Fruit fly (Drosophila melanogaster) whole organism, wandering third instar larva: ENCODE measurements around the gene Cyp28d1.
A peak's percentile ranks its signal among the peaks of the same experiment; 100 is the strongest.

Experiments used
- Abd-B ChIP-seq: fragments of >200 bp; optimal IDR thresholded peaks from 2 replicates; lab custom pipeline; 2017; ENCODE audit warnings: missing biosample characterization, missing genetic modification characterization
- CG32264 ChIP-seq: fragments of 200-800 bp; sonication (Bioruptor generic); optimal IDR thresholded peaks from 2 replicates; lab custom pipeline; 2016; ENCODE audit warnings: missing biosample characterization, missing genetic modification characterization
- CG9705 ChIP-seq: fragments of 200-800 bp; sonication (Bioruptor generic); optimal IDR thresholded peaks from 2 replicates; lab custom pipeline; 2018; ENCODE audit warnings: missing biosample characterization, mild to moderate bottlenecking, missing genetic modification characterization
- CrebA ChIP-seq: fragments of 200-800 bp; sonication (Bioruptor generic); optimal IDR thresholded peaks from 2 replicates; lab custom pipeline; 2016; ENCODE audit warnings: missing biosample characterization, mild to moderate bottlenecking, missing genetic modification characterization, borderline replicate concordance
- Dfd ChIP-seq: fragments of >200 bp; optimal IDR thresholded peaks from 2 replicates; lab custom pipeline; 2017; ENCODE audit warnings: missing biosample characterization, missing genetic modification characterization
- Dif ChIP-seq: fragments of 200-275, 200-300 bp; sonication (Bioruptor generic); optimal IDR thresholded peaks from 2 replicates; lab custom pipeline; 2018; ENCODE audit warnings: missing biosample characterization, missing genetic modification characterization; ENCODE audit not compliant: partially characterized antibody
- GATAd ChIP-seq: sonication (Bioruptor generic); optimal IDR thresholded peaks from 2 replicates; lab custom pipeline; 2016; ENCODE audit warnings: missing biosample characterization, missing genetic modification characterization
- HLH106 ChIP-seq: fragments of 200-800 bp; optimal IDR thresholded peaks from 3 replicates; lab custom pipeline; 2019; ENCODE audit warnings: missing biosample characterization, mild to moderate bottlenecking, missing genetic modification characterization, moderate library complexity
- Hnf4 ChIP-seq: fragments of 200-800 bp; sonication (Bioruptor generic); optimal IDR thresholded peaks from 2 replicates; lab custom pipeline; 2016; ENCODE audit warnings: missing biosample characterization, mild to moderate bottlenecking, missing genetic modification characterization
- Hr78 ChIP-seq: fragments of >200 bp; optimal IDR thresholded peaks from 2 replicates; lab custom pipeline; 2017; ENCODE audit warnings: missing biosample characterization, missing genetic modification characterization
- Hr83 ChIP-seq: fragments of 200-300 bp; sonication (Bioruptor generic); optimal IDR thresholded peaks from 2 replicates; lab custom pipeline; 2016; ENCODE audit warnings: missing biosample characterization, mild to moderate bottlenecking, missing genetic modification characterization, moderate library complexity; ENCODE audit not compliant: poor library complexity, severe bottlenecking
- Jra ChIP-seq: sonication (Bioruptor generic); optimal IDR thresholded peaks from 2 replicates; lab custom pipeline; 2016; ENCODE audit warnings: missing biosample characterization, missing genetic modification characterization
- Mio ChIP-seq: sonication (Bioruptor generic); optimal IDR thresholded peaks from 2 replicates; lab custom pipeline; 2016; ENCODE audit warnings: missing biosample characterization, missing genetic modification characterization
- Myc ChIP-seq: fragments of >200 bp; optimal IDR thresholded peaks from 2 replicates; lab custom pipeline; 2017
- N ChIP-seq: fragments of >200 bp; optimal IDR thresholded peaks from 2 replicates; lab custom pipeline; 2018; ENCODE audit warnings: missing biosample characterization, missing external identifiers, missing genetic modification characterization
- OdsH ChIP-seq: fragments of 200-800 bp; sonication (Bioruptor generic); optimal IDR thresholded peaks from 2 replicates; lab custom pipeline; 2016; ENCODE audit warnings: missing biosample characterization, mild to moderate bottlenecking, missing genetic modification characterization
- Rel ChIP-seq, 2 experiments: fragments of 200-800 bp; sonication (Bioruptor generic) in 1 of 2; optimal IDR thresholded peaks; 2 replicates in 1 of 2; 3 replicates in 1 of 2; lab custom pipeline; 2016 to 2019; ENCODE audit warnings: mild to moderate bottlenecking in 2 of 2, missing biosample characterization in 2 of 2, missing genetic modification characterization in 2 of 2, moderate library complexity in 1 of 2
- Sp1 ChIP-seq: fragments of 200-800 bp; sonication (Bioruptor generic); optimal IDR thresholded peaks from 3 replicates; lab custom pipeline; 2019; ENCODE audit warnings: missing biosample characterization, mild to moderate bottlenecking, missing genetic modification characterization, moderate library complexity
- Vsx2 ChIP-seq: fragments of 200-300, 225-300 bp; sonication (Bioruptor generic); optimal IDR thresholded peaks from 2 replicates; lab custom pipeline; 2018; ENCODE audit warnings: missing biosample characterization, missing genetic modification characterization; ENCODE audit not compliant: partially characterized antibody
- br ChIP-seq: fragments of 200-800 bp; sonication (Bioruptor generic); optimal IDR thresholded peaks from 2 replicates; lab custom pipeline; 2016; ENCODE audit warnings: missing biosample characterization, missing genetic modification characterization
- brk ChIP-seq: fragments of 200-800 bp; sonication (Bioruptor generic); optimal IDR thresholded peaks from 2 replicates; lab custom pipeline; 2016; ENCODE audit warnings: missing biosample characterization, mild to moderate bottlenecking, missing genetic modification characterization
- dl ChIP-seq, 2 experiments: fragments of 175-275, 200-275 bp in 1 of 2; fragments of 200-275 bp in 1 of 2; sonication (Bioruptor generic); optimal IDR thresholded peaks; lab custom pipeline; 2018; ENCODE audit warnings: mild to moderate bottlenecking in 2 of 2, missing biosample characterization in 2 of 2, missing genetic modification characterization in 2 of 2, moderate library complexity in 2 of 2; ENCODE audit not compliant: partially characterized antibody in 2 of 2, insufficient read depth in 1 of 2
- dmrt93B ChIP-seq: fragments of 200-800 bp; sonication (Bioruptor generic); optimal IDR thresholded peaks from 2 replicates; lab custom pipeline; 2018; ENCODE audit warnings: missing biosample characterization, mild to moderate bottlenecking, missing genetic modification characterization
- dsf ChIP-seq: sonication (Bioruptor generic); optimal IDR thresholded peaks from 2 replicates; lab custom pipeline; 2016; ENCODE audit warnings: missing biosample characterization, missing genetic modification characterization, borderline replicate concordance
- ey ChIP-seq: fragments of 200-800 bp; sonication (Bioruptor generic); optimal IDR thresholded peaks from 2 replicates; lab custom pipeline; 2016; ENCODE audit warnings: missing biosample characterization, missing genetic modification characterization
- foxo ChIP-seq, 2 experiments: fragments of 200-800 bp; sonication (Bioruptor generic); optimal IDR thresholded peaks; 2 replicates in 1 of 2; 3 replicates in 1 of 2; lab custom pipeline; 2016 to 2017; ENCODE audit warnings: missing biosample characterization in 2 of 2, missing genetic modification characterization in 2 of 2
- fru ChIP-seq: fragments of 200-800 bp; sonication (Bioruptor generic); optimal IDR thresholded peaks from 3 replicates; lab custom pipeline; 2016; ENCODE audit warnings: missing biosample characterization, mild to moderate bottlenecking, missing genetic modification characterization
- h ChIP-seq: fragments of 200-800 bp; sonication (Bioruptor generic); optimal IDR thresholded peaks from 3 replicates; lab custom pipeline; 2016; ENCODE audit warnings: missing biosample characterization, mild to moderate bottlenecking, missing genetic modification characterization
- jim ChIP-seq: fragments of 175-275, 200-325 bp; sonication (Bioruptor generic); optimal IDR thresholded peaks from 2 replicates; lab custom pipeline; 2016; ENCODE audit warnings: missing biosample characterization, mild to moderate bottlenecking, missing genetic modification characterization
- lola ChIP-seq: fragments of >200 bp; optimal IDR thresholded peaks from 2 replicates; lab custom pipeline; 2017; ENCODE audit warnings: missing biosample characterization, missing genetic modification characterization
- pan ChIP-seq: fragments of >200 bp; optimal IDR thresholded peaks from 2 replicates; lab custom pipeline; 2017
- psq ChIP-seq: fragments of 200-800 bp; sonication (Bioruptor generic); optimal IDR thresholded peaks from 3 replicates; lab custom pipeline; 2017; ENCODE audit warnings: missing biosample characterization, mild to moderate bottlenecking, missing genetic modification characterization, moderate library complexity
- rgr ChIP-seq: fragments of 200-800 bp; sonication (Bioruptor generic); optimal IDR thresholded peaks from 3 replicates; lab custom pipeline; 2016; ENCODE audit warnings: missing biosample characterization, mild to moderate bottlenecking, missing genetic modification characterization
- sage ChIP-seq: fragments of 200-800 bp; sonication (Bioruptor generic); optimal IDR thresholded peaks from 2 replicates; lab custom pipeline; 2016; ENCODE audit warnings: missing biosample characterization, mild to moderate bottlenecking, missing genetic modification characterization
- sv ChIP-seq: fragments of 200-800 bp; sonication (Bioruptor generic); optimal IDR thresholded peaks from 3 replicates; lab custom pipeline; 2016; ENCODE audit warnings: missing biosample characterization, missing genetic modification characterization
- tai ChIP-seq: sonication (Bioruptor generic); optimal IDR thresholded peaks from 2 replicates; lab custom pipeline; 2016; ENCODE audit warnings: missing biosample characterization, missing genetic modification characterization
- usp ChIP-seq: fragments of >200 bp; optimal IDR thresholded peaks from 2 replicates; lab custom pipeline; 2017; ENCODE audit warnings: missing biosample characterization, missing genetic modification characterization
- woc ChIP-seq: sonication (Bioruptor generic); optimal IDR thresholded peaks from 2 replicates; lab custom pipeline; 2016; ENCODE audit warnings: missing biosample characterization, mild to moderate bottlenecking, missing genetic modification characterization

Cyp28d1 gene

dm6 chr2L:5249766-5250165, 39.5 kb downstream of the Cyp28d1 start (continued):
- TF ChIP-seq sv (no peak), lola (GFP tag; lab: Kevin White, UChicago) (no peak), ey (GFP tag; lab: Kevin White, UChicago) (peak; percentile 73), pan (lab: Kevin White, UChicago) (no peak), Dif (GFP tag; lab: Kevin White, UChicago) (no peak), sage (no peak), Vsx2 (GFP tag; lab: Kevin White, UChicago) (no peak), dsf (GFP tag; lab: Kevin White, UChicago) (no peak), HLH106 (tag; lab: Kevin White, UChicago) (peak; percentile 71), foxo (GFP tag; optimal IDR thresholded peaks at IDR 0.05; lab: Kevin White, UChicago) (peak in 1 of 2 experiments; percentile 80), usp (GFP tag; lab: Kevin White, UChicago) (no peak)

- no peak for TF ChIP-seq jim (GFP tag; lab: Kevin White, UChicago)
- TF ChIP-seq fru (GFP tag; lab: Kevin White, UChicago): no peak
- no peak for TF ChIP-seq CrebA
- no peak for TF ChIP-seq Hr83
- no peak for TF ChIP-seq sage
- TF ChIP-seq ey (GFP tag; lab: Kevin White, UChicago): no peak
- TF ChIP-seq psq (GFP tag; lab: Kevin White, UChicago): no peak
- no peak for TF ChIP-seq Jra (GFP tag; lab: Kevin White, UChicago)
- TF ChIP-seq dmrt93B (GFP tag; lab: Kevin White, UChicago): no peak
- no peak for TF ChIP-seq woc (GFP tag; lab: Kevin White, UChicago)
- no peak for TF ChIP-seq Sp1 (GFP tag; lab: Kevin White, UChicago)
- TF ChIP-seq br (GFP tag; lab: Kevin White, UChicago): no peak
- TF ChIP-seq usp (GFP tag; lab: Kevin White, UChicago): no peak
- no peak for TF ChIP-seq Abd-B
- no peak for TF ChIP-seq HLH106 (tag; lab: Kevin White, UChicago)
- TF ChIP-seq, all 38 proteins: peak for 0
These were observed 40.9 kb downstream of the Cyp28d1 start for dm6 chr2L:5251150-5251549.

- no peak for TF ChIP-seq lola (GFP tag; lab: Kevin White, UChicago)
- peak; percentile 15 for TF ChIP-seq HLH106 (tag; lab: Kevin White, UChicago)
These were observed 41.5 kb downstream of the Cyp28d1 start for dm6 chr2L:5251725-5252124.

- TF ChIP-seq Hnf4 (GFP tag; lab: Kevin White, UChicago) (peak; percentile 31), fru (GFP tag; lab: Kevin White, UChicago) (peak; percentile 87), usp (GFP tag; lab: Kevin White, UChicago) (no peak), psq (GFP tag; lab: Kevin White, UChicago) (peak; percentile 77), sv (no peak), GATAd (GFP tag; lab: Kevin White, UChicago) (no peak), CG32264 (GFP tag; lab: Kevin White, UChicago) (no peak), dl (GFP tag; optimal IDR thresholded peaks at IDR 0.05; lab: Kevin White, UChicago; ENCODE audit: insufficient read depth in 1 of 2, partially characterized antibody in 2 of 2) (no peak), CrebA (peak; percentile 61), Sp1 (GFP tag; lab: Kevin White, UChicago) (peak; percentile 80), dmrt93B (GFP tag; lab: Kevin White, UChicago) (peak; percentile 60), tai (GFP tag; lab: Kevin White, UChicago) (peak; percentile 74), Hr78 (GFP tag; lab: Kevin White, UChicago) (no peak), OdsH (GFP tag; lab: Kevin White, UChicago) (peak; percentile 82), Vsx2 (GFP tag; lab: Kevin White, UChicago) (peak; percentile 14), ey (GFP tag; lab: Kevin White, UChicago) (peak; percentile 81), rgr (peak; percentile 66), N (GFP tag; lab: Kevin White, UChicago) (no peak), brk (GFP tag; lab: Kevin White, UChicago) (peak; percentile 63), br (GFP tag; lab: Kevin White, UChicago) (peak; percentile 75), lola (GFP tag; lab: Kevin White, UChicago) (no peak), sage (no peak), Rel (GFP tag; optimal IDR thresholded peaks at IDR 0.05; lab: Kevin White, UChicago) (no peak), Rel (tag; optimal IDR thresholded peaks at IDR 0.05; lab: Kevin White, UChicago) (peak; percentile 17), Myc (lab: Kevin White, UChicago) (no peak), jim (GFP tag; lab: Kevin White, UChicago) (no peak), CG9705 (GFP tag; lab: Kevin White, UChicago) (peak; percentile 58), Abd-B (no peak), Hr83 (no peak), Mio (GFP tag; lab: Kevin White, UChicago) (no peak), dsf (GFP tag; lab: Kevin White, UChicago) (peak; percentile 21), Dif (GFP tag; lab: Kevin White, UChicago) (peak; percentile 41), woc (GFP tag; lab: Kevin White, UChicago) (peak; percentile 90), HLH106 (tag; lab: Kevin White, UChicago) (peak; percentile 82), h (peak; percentile 82), foxo (GFP tag; optimal IDR thresholded peaks at IDR 0.05; lab: Kevin White, UChicago) (peak in 1 of 2 experiments; percentile 81), pan (lab: Kevin White, UChicago) (no peak), Dfd (GFP tag; lab: Kevin White, UChicago) (no peak), Jra (GFP tag; lab: Kevin White, UChicago) (peak; percentile 72)
These were observed 42.3 kb downstream of the Cyp28d1 start for dm6 chr2L:5252399-5253030.
